Fruit fly (Drosophila melanogaster) whole organism, embryonic: ENCODE measurements around the gene CG10301.

Source experiments
- CG11247 ChIP-seq: fragments of 200-800 bp; sonication (Bioruptor generic); IDR thresholded peaks from 2 replicates; pipeline ENCODE4 v1.3.6; 2022; ENCODE audit warnings: missing biosample characterization, missing genetic modification characterization
- CG12236 ChIP-seq: fragments of 200-800 bp; sonication (Bioruptor generic); optimal IDR thresholded peaks from 2 replicates; lab custom pipeline; 2016; ENCODE audit warnings: missing biosample characterization, missing genetic modification characterization
- CG13287 ChIP-seq: fragments of 200-800 bp; sonication (Bioruptor generic); IDR thresholded peaks from 2 replicates; pipeline ENCODE4 v1.3.6; 2022; ENCODE audit warnings: missing biosample characterization, missing genetic modification characterization; ENCODE audit not compliant: partially characterized antibody
- CG13296 ChIP-seq: fragments of 200-800 bp; sonication (Bioruptor generic); optimal IDR thresholded peaks from 3 replicates; lab custom pipeline; 2018; ENCODE audit warnings: missing biosample characterization, mild to moderate bottlenecking, missing genetic modification characterization
- CG13894 ChIP-seq: fragments of 200-800 bp; sonication (Bioruptor generic); optimal IDR thresholded peaks from 3 replicates; lab custom pipeline; 2018; ENCODE audit warnings: missing biosample characterization, mild to moderate bottlenecking, missing genetic modification characterization, moderate library complexity
- CG14860 ChIP-seq: fragments of 200-800 bp; sonication (Bioruptor generic); IDR thresholded peaks from 3 replicates; pipeline ENCODE4 v1.3.6; 2022; ENCODE audit warnings: missing biosample characterization, missing genetic modification characterization; ENCODE audit not compliant: partially characterized antibody
- CG17359 ChIP-seq: fragments of 200-800 bp; sonication (Bioruptor generic); optimal IDR thresholded peaks from 3 replicates; lab custom pipeline; 2018; ENCODE audit warnings: missing biosample characterization, mild to moderate bottlenecking, missing genetic modification characterization, moderate library complexity
- CG17829 ChIP-seq: fragments of 200-800 bp; optimal IDR thresholded peaks from 2 replicates; lab custom pipeline; 2019; ENCODE audit warnings: missing biosample characterization, mild to moderate bottlenecking, missing genetic modification characterization, moderate library complexity
- CG18599 ChIP-seq: fragments of 200-800 bp; sonication (Bioruptor generic); optimal IDR thresholded peaks from 3 replicates; lab custom pipeline; 2017; ENCODE audit warnings: missing biosample characterization, missing genetic modification characterization, mild to moderate bottlenecking, moderate library complexity, missing genetic modification reagents
- CG18764 ChIP-seq: fragments of 200-800 bp; sonication (Bioruptor generic); optimal IDR thresholded peaks from 3 replicates; lab custom pipeline; 2016; ENCODE audit warnings: missing biosample characterization, missing genetic modification characterization
- CG2678 ChIP-seq: fragments of 200-800 bp; sonication (Bioruptor generic); optimal IDR thresholded peaks from 3 replicates; lab custom pipeline; 2019; ENCODE audit warnings: missing biosample characterization, mild to moderate bottlenecking, missing genetic modification characterization, moderate library complexity
- CG30403 ChIP-seq: fragments of 200-800 bp; sonication (Bioruptor generic); optimal IDR thresholded peaks from 3 replicates; lab custom pipeline; 2016; ENCODE audit warnings: missing biosample characterization, missing genetic modification characterization
- CG34376 ChIP-seq: fragments of 200-800 bp; sonication (Bioruptor generic); optimal IDR thresholded peaks from 2 replicates; lab custom pipeline; 2018; ENCODE audit warnings: missing biosample characterization, mild to moderate bottlenecking, missing genetic modification characterization
- CG4360 ChIP-seq: fragments of 200-800 bp; sonication (Bioruptor generic); IDR thresholded peaks from 2 replicates; pipeline ENCODE4 v1.3.6; 2022; ENCODE audit warnings: missing biosample characterization, missing genetic modification characterization
- CG6765 ChIP-seq: fragments of 200-800 bp; sonication (Bioruptor generic); optimal IDR thresholded peaks from 3 replicates; lab custom pipeline; 2017; ENCODE audit warnings: missing biosample characterization, mild to moderate bottlenecking, missing genetic modification characterization
- CG7786 ChIP-seq: fragments of 200-800 bp; sonication (Bioruptor generic); optimal IDR thresholded peaks from 2 replicates; lab custom pipeline; 2016; ENCODE audit warnings: missing biosample characterization, missing genetic modification characterization
- CG8388 ChIP-seq: fragments of 200-800 bp; sonication (Bioruptor generic); optimal IDR thresholded peaks from 2 replicates; lab custom pipeline; 2019; ENCODE audit warnings: missing biosample characterization, mild to moderate bottlenecking, missing genetic modification characterization, moderate library complexity
- Dip3 ChIP-seq: fragments of 200-800 bp; sonication (Bioruptor generic); optimal IDR thresholded peaks from 3 replicates; lab custom pipeline; 2016; ENCODE audit warnings: missing biosample characterization, missing genetic modification characterization
- Dp ChIP-seq: fragments of 200-800 bp; sonication (Bioruptor generic); optimal IDR thresholded peaks from 2 replicates; lab custom pipeline; 2018; ENCODE audit warnings: missing biosample characterization, mild to moderate bottlenecking, missing genetic modification characterization, moderate library complexity
- HLHmδ ChIP-seq: fragments of 200-800 bp; sonication (Bioruptor generic); optimal IDR thresholded peaks from 2 replicates; lab custom pipeline; 2018; ENCODE audit warnings: missing biosample characterization, mild to moderate bottlenecking, missing genetic modification characterization, moderate library complexity
- Lim3 ChIP-seq: fragments of 200-800 bp; sonication (Bioruptor generic); IDR thresholded peaks from 2 replicates; pipeline ENCODE4 v1.3.6; 2022; ENCODE audit warnings: missing biosample characterization, missing genetic modification characterization
- Nf-YC ChIP-seq: fragments of 200-800 bp; optimal IDR thresholded peaks from 3 replicates; lab custom pipeline; 2019; ENCODE audit warnings: missing biosample characterization, mild to moderate bottlenecking, missing genetic modification characterization, moderate library complexity
- Opbp ChIP-seq: fragments of 200-800 bp; sonication (Bioruptor generic); IDR thresholded peaks from 3 replicates; pipeline ENCODE4 v1.3.6; 2022; ENCODE audit warnings: missing biosample characterization, missing genetic modification characterization; ENCODE audit not compliant: partially characterized antibody
- Stat92E ChIP-seq, 3 experiments: fragments of >200 bp in 2 of 3; fragments of 200-800 bp in 1 of 3; sonication (Bioruptor generic) in 1 of 3; optimal IDR thresholded peaks; 2 replicates each; lab custom pipeline; 2017 to 2019; ENCODE audit warnings: missing biosample characterization in 3 of 3, missing genetic modification characterization in 3 of 3, mild to moderate bottlenecking in 1 of 3, moderate library complexity in 1 of 3
- abd-A ChIP-seq: fragments of 200-800 bp; sonication (Bioruptor generic); optimal IDR thresholded peaks from 3 replicates; lab custom pipeline; 2019; ENCODE audit warnings: missing biosample characterization, mild to moderate bottlenecking, missing genetic modification characterization, moderate library complexity
- ara ChIP-seq: fragments of 200-800 bp; sonication (Bioruptor generic); IDR thresholded peaks from 2 replicates; pipeline ENCODE4 v1.3.6; 2022; ENCODE audit warnings: missing biosample characterization, missing genetic modification characterization
- ato ChIP-seq: fragments of 200-800 bp; sonication (Bioruptor generic); IDR thresholded peaks from 2 replicates; pipeline ENCODE4 v1.3.6; 2022; ENCODE audit warnings: missing biosample characterization, missing genetic modification characterization; ENCODE audit not compliant: partially characterized antibody
- caup ChIP-seq: fragments of 200-800 bp; sonication (Bioruptor generic); optimal IDR thresholded peaks from 3 replicates; lab custom pipeline; 2017; ENCODE audit warnings: missing biosample characterization, mild to moderate bottlenecking, missing genetic modification characterization, moderate library complexity; ENCODE audit not compliant: severe bottlenecking
- ci ChIP-seq: fragments of 200-800 bp; sonication (Bioruptor generic); IDR thresholded peaks from 3 replicates; pipeline ENCODE4 v1.3.6; 2022; ENCODE audit warnings: missing biosample characterization, missing genetic modification characterization
- dmrt99B ChIP-seq: fragments of 200-800 bp; sonication (Bioruptor generic); optimal IDR thresholded peaks from 2 replicates; lab custom pipeline; 2018; ENCODE audit warnings: missing biosample characterization, mild to moderate bottlenecking, missing genetic modification characterization, moderate library complexity
- hb ChIP-seq: fragments of 200-800 bp; sonication (Bioruptor generic); IDR thresholded peaks from 3 replicates; pipeline ENCODE4 v1.3.6; 2022; ENCODE audit warnings: missing biosample characterization, missing genetic modification characterization; ENCODE audit not compliant: partially characterized antibody
- ken ChIP-seq: fragments of 200-800 bp; sonication (Bioruptor generic); IDR thresholded peaks from 3 replicates; pipeline ENCODE4 v1.3.6; 2022; ENCODE audit warnings: missing biosample characterization, missing genetic modification characterization
- knrl ChIP-seq: fragments of 200-800 bp; sonication (Bioruptor generic); IDR thresholded peaks from 3 replicates; pipeline ENCODE4 v1.3.6; 2022; ENCODE audit warnings: missing biosample characterization, missing genetic modification characterization; ENCODE audit not compliant: partially characterized antibody
- lilli ChIP-seq: fragments of 200-800 bp; sonication (Bioruptor generic); optimal IDR thresholded peaks from 3 replicates; lab custom pipeline; 2016; ENCODE audit warnings: missing biosample characterization, missing genetic modification characterization
- mam ChIP-seq: fragments of 200-800 bp; sonication (Bioruptor generic); optimal IDR thresholded peaks from 3 replicates; lab custom pipeline; 2016; ENCODE audit warnings: missing biosample characterization, missing genetic modification characterization
- mld ChIP-seq: fragments of 200-800 bp; sonication (Bioruptor generic); IDR thresholded peaks from 3 replicates; pipeline ENCODE4 v1.3.6; 2022; ENCODE audit warnings: missing biosample characterization, missing genetic modification characterization; ENCODE audit not compliant: partially characterized antibody
- pfk ChIP-seq: fragments of 200-800 bp; sonication (Bioruptor generic); optimal IDR thresholded peaks from 2 replicates; lab custom pipeline; 2018; ENCODE audit warnings: missing biosample characterization, mild to moderate bottlenecking, missing genetic modification characterization, moderate library complexity
- pros ChIP-seq: fragments of 200-800 bp; sonication (Bioruptor generic); optimal IDR thresholded peaks from 3 replicates; lab custom pipeline; 2019; ENCODE audit warnings: missing biosample characterization, mild to moderate bottlenecking, missing genetic modification characterization, moderate library complexity
- rib ChIP-seq: fragments of 200-800 bp; sonication (Bioruptor generic); IDR thresholded peaks from 2 replicates; pipeline ENCODE4 v1.3.6; 2022; ENCODE audit warnings: missing biosample characterization, missing genetic modification characterization
- sc ChIP-seq, 3 experiments: fragments of >200 bp in 2 of 3; fragments of 200-800 bp in 1 of 3; sonication (Bioruptor generic) in 1 of 3; optimal IDR thresholded peaks; 2 replicates in 2 of 3; 3 replicates in 1 of 3; lab custom pipeline; 2017; ENCODE audit warnings: mild to moderate bottlenecking in 1 of 3, missing biosample characterization in 1 of 3, missing genetic modification characterization in 1 of 3, missing genetic modification reagents in 1 of 3
- sd ChIP-seq: fragments of 200-800 bp; sonication (Bioruptor generic); optimal IDR thresholded peaks from 3 replicates; lab custom pipeline; 2018; ENCODE audit warnings: missing biosample characterization, mild to moderate bottlenecking, missing genetic modification characterization, moderate library complexity
- sens ChIP-seq: fragments of 200-800 bp; sonication (Bioruptor generic); peaks from one replicate; lab custom pipeline; 2016; ENCODE audit warnings: missing biosample characterization, missing genetic modification characterization
- sens-2 ChIP-seq: fragments of 200-800 bp; sonication (Bioruptor generic); IDR thresholded peaks from 2 replicates; pipeline ENCODE4 v1.3.6; 2022; ENCODE audit warnings: missing biosample characterization, missing genetic modification characterization
- so ChIP-seq: fragments of 200-800 bp; sonication (Bioruptor generic); IDR thresholded peaks from 3 replicates; pipeline ENCODE4 v1.3.6; 2022; ENCODE audit warnings: missing biosample characterization, missing genetic modification characterization
- tna ChIP-seq: fragments of 200-800 bp; sonication (Bioruptor generic); IDR thresholded peaks from 2 replicates; pipeline ENCODE4 v1.3.6; 2022; ENCODE audit warnings: missing biosample characterization, missing genetic modification characterization; ENCODE audit not compliant: partially characterized antibody
- tup ChIP-seq: fragments of 200-800 bp; sonication (Bioruptor generic); optimal IDR thresholded peaks from 2 replicates; lab custom pipeline; 2016; ENCODE audit warnings: missing biosample characterization, mild to moderate bottlenecking, missing genetic modification characterization, moderate library complexity

CG10301 gene

DNA sequence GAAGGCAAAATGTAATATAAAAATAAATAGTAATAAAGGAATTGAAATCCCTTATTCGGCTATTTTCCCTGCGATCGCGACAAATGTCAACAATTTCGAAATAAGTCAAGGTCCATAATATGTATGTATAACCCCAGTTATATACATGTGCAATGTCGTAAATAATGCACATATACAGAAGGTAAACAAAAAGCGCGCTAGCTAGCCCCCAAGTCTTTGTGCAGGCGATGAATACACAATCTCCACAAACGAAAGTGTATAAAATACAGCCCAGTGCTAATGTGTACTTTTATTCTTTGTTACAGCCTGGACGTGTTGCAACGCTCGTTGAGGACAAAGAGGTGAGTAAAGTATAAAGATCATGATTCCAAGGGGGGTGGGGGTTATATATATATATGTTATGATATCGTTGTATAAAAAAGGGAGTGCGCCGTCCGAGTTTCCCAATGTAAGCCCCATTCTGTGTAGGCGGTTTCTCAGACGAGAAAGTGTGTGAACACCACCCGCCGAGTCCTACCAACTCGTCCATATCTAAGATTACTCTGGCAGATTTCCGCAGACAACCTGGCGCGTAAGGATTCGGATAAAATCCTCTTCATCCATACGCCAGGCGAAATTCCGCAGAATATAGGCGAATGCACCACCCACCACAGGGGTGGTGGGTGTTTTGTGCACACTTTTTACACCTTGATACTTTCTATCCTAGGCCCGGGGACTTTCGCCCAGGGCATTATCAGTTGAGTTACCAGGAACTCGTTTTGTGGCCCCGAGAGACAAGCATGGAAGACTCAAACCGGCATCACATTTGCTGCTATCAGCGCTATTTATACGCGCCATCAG lies 19.9 kb downstream of the CG10301 start (continued):
- TF ChIP-seq caup (GFP tag; lab: Kevin White, UChicago) (no peak), CG13287 (peak; percentile 50), CG18599 (peak; percentile 30), CG14860 (GFP tag; lab: Robert Waterston, UW) (peak; percentile 63; the same call in 2 of the 3 replicates), ara (0 out of 2 replicates have a peak, but pooled peaks have one; percentile 8), CG7786 (GFP tag; lab: Kevin White, UChicago) (no peak), Dp (GFP tag; lab: Kevin White, UChicago) (no peak), Opbp (GFP tag; lab: Robert Waterston, UW) (peak; percentile 75), hb (peak; percentile 53; the same call in 1 of the 3 replicates), tup (GFP tag; lab: Kevin White, UChicago) (no peak), pfk (GFP tag; lab: Kevin White, UChicago) (peak; percentile 12), ato (GFP tag; lab: Robert Waterston, UW) (peak; percentile 57; the same call in 1 of the 2 replicates), sc (optimal IDR thresholded peaks at IDR 0.05; lab: Kevin White, UChicago) (no peak), sc (GFP tag; optimal IDR thresholded peaks at IDR 0.05; lab: Kevin White, UChicago) (no peak), CG12236 (GFP tag; lab: Kevin White, UChicago) (no peak), CG11247 (no peak), dmrt99B (tag; lab: Kevin White, UChicago) (peak; percentile 19), Nf-YC (tag; lab: Kevin White, UChicago) (peak; percentile 38), CG4360 (GFP tag; lab: Robert Waterston, UW) (0 out of 2 replicates have a peak, but pooled peaks have one; percentile 25), lilli (GFP tag; lab: Kevin White, UChicago) (peak; percentile 9), CG18764 (GFP tag; lab: Kevin White, UChicago) (no peak), mam (GFP tag; lab: Kevin White, UChicago) (no peak), tna (GFP tag; lab: Robert Waterston, UW) (peak; percentile 81), CG8388 (GFP tag; lab: Kevin White, UChicago) (no peak), sens (GFP tag; lab: Kevin White, UChicago) (peak; percentile 72), ken (0 out of 3 replicates have a peak, but pooled peaks have one; percentile 40), mld (GFP tag; lab: Robert Waterston, UW) (peak; percentile 44), Dip3 (GFP tag; lab: Kevin White, UChicago) (no peak), so (GFP tag; lab: Robert Waterston, UW) (peak; percentile 25; the same call in 1 of the 3 replicates), CG6765 (GFP tag; lab: Kevin White, UChicago) (no peak), sens-2 (no peak), rib (GFP tag; lab: Robert Waterston, UW) (peak; percentile 93), ci (GFP tag; lab: Robert Waterston, UW) (peak; percentile 63; the same call in 2 of the 3 replicates), CG34376 (GFP tag; lab: Kevin White, UChicago) (peak; percentile 96), HLHmδ (peak; percentile 46), CG13296 (GFP tag; lab: Kevin White, UChicago) (peak; percentile 52), CG17359 (tag; lab: Kevin White, UChicago) (no peak), knrl (GFP tag; lab: Robert Waterston, UW) (peak; percentile 57), Lim3 (no peak), CG2678 (tag; lab: Kevin White, UChicago) (peak; percentile 33), CG13894 (tag; lab: Kevin White, UChicago) (peak; percentile 94), sd (tag; lab: Kevin White, UChicago) (peak; percentile 92), pros (GFP tag; lab: Kevin White, UChicago) (peak; percentile 89), CG30403 (GFP tag; lab: Kevin White, UChicago) (no peak), CG17829 (tag; lab: Kevin White, UChicago) (peak; percentile 9), Stat92E (GFP tag; optimal IDR thresholded peaks at IDR 0.05; lab: Kevin White, UChicago) (peak in 2 of 3 experiments; percentile 65 to 92), abd-A (peak; percentile 24)
